Worm (Caenorhabditis elegans) whole organism, L1 larva: ENCODE results near the gene dod-21.

Source experiments
- aha-1 ChIP-seq: fragments of 150-350 bp; optimal IDR thresholded peaks from 2 replicates; lab custom pipeline; 2014; ENCODE audit warnings: missing biosample characterization, missing genetic modification characterization
- ceh-82 ChIP-seq, 3 experiments: fragments of 150-350 bp in 1 of 3; sonication (generic microtip) in 2 of 3; optimal IDR thresholded peaks; 2 replicates each; lab custom pipeline; 2014 to 2017; ENCODE audit warnings: missing biosample characterization in 3 of 3, missing genetic modification characterization in 3 of 3
- ceh-90 ChIP-seq: sonication (generic microtip); optimal IDR thresholded peaks from 2 replicates; lab custom pipeline; 2016; ENCODE audit warnings: missing genetic modification characterization, missing compliant biosample characterization
- dpl-1 ChIP-seq, 3 experiments: fragments of 150-350 bp in 2 of 3; sonication (generic microtip) in 1 of 3; optimal IDR thresholded peaks; 2 replicates each; lab custom pipeline; 2014 to 2017; ENCODE audit warnings: missing biosample characterization in 3 of 3, missing genetic modification characterization in 3 of 3, missing genetic modification reagents in 3 of 3
- nhr-77 ChIP-seq: fragments of 150-350 bp; optimal IDR thresholded peaks from 2 replicates; lab custom pipeline; 2014; ENCODE audit warnings: missing biosample characterization, missing genetic modification characterization
- snpc-4 ChIP-seq: fragments of 150-350 bp; optimal IDR thresholded peaks from 2 replicates; lab custom pipeline; 2014; ENCODE audit warnings: missing biosample characterization, missing genetic modification characterization
- unc-130 ChIP-seq: fragments of 150-350 bp; optimal IDR thresholded peaks from 2 replicates; lab custom pipeline; 2017; ENCODE audit warnings: missing biosample characterization, missing genetic modification characterization, inconsistent platforms
- ztf-11 ChIP-seq, 2 experiments: sonication (generic microtip); optimal IDR thresholded peaks; 2 replicates each; lab custom pipeline; 2016 to 2017; ENCODE audit warnings: missing genetic modification characterization in 2 of 2, missing biosample characterization in 1 of 2, missing compliant biosample characterization in 1 of 2

DNA sequence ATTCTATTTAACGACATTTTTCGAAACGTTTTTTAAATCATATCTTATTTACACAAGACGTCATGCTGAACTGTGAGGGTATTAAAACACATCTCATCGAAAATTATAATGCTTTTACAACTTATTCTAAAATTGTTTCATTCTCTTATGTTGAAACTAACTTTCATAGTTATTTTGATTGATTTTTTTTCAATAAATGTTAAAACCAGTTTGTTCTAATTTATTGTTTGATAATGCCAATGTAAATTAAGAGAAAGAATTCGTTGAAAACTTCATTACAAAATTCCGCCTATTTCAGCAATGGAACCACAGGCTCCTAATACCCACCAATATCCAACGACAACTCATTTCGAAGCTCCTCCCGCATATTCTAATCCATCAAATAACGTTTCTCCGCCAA is 41.5 kb upstream of the dod-21 start, which contains the start of gene K08D8.11:
- TF ChIP-seq dpl-1 (GFP tag; optimal IDR thresholded peaks at IDR 0.05; lab: Kevin White, UChicago) (no peak), snpc-4 (tag; lab: Kevin White, UChicago) (no peak), ceh-90 (tag; lab: Kevin White, UChicago) (no peak), ztf-11 (tag; optimal IDR thresholded peaks at IDR 0.05; lab: Kevin White, UChicago) (no peak), nhr-77 (tag; lab: Kevin White, UChicago) (no peak), aha-1 (tag; lab: Kevin White, UChicago) (no peak), ceh-82 (tag; optimal IDR thresholded peaks at IDR 0.05; lab: Kevin White, UChicago) (no peak), unc-130 (no peak)
